Worm (Caenorhabditis elegans) whole organism, L2 larva: ENCODE data around the gene F31E8.5.

Source experiments
- C34F6.9 ChIP-seq: fragments of 150-350 bp; optimal IDR thresholded peaks from 2 replicates; lab custom pipeline; 2014; ENCODE audit warnings: missing biosample characterization, missing genetic modification characterization
- F13H6.1 ChIP-seq: sonication (generic microtip); optimal IDR thresholded peaks from 2 replicates; lab custom pipeline; 2016; ENCODE audit warnings: missing genetic modification characterization, missing compliant biosample characterization
- R02D3.7 ChIP-seq: fragments of 150-350 bp; optimal IDR thresholded peaks from 2 replicates; lab custom pipeline; 2014; ENCODE audit warnings: missing biosample characterization, missing genetic modification characterization
- ZK546.5 ChIP-seq: sonication (generic microtip); optimal IDR thresholded peaks from 2 replicates; lab custom pipeline; 2017; ENCODE audit warnings: missing biosample characterization, missing genetic modification characterization
- alr-1 ChIP-seq: fragments of 150-350 bp; optimal IDR thresholded peaks from 2 replicates; lab custom pipeline; 2014; ENCODE audit warnings: missing biosample characterization, missing genetic modification characterization
- aly-2 ChIP-seq: fragments of 150-350 bp; optimal IDR thresholded peaks from 2 replicates; lab custom pipeline; 2014; ENCODE audit warnings: missing biosample characterization, missing genetic modification characterization
- ama-1 ChIP-seq: fragments of 150-350 bp; optimal IDR thresholded peaks from 2 replicates; lab custom pipeline; 2018; ENCODE audit warnings: inconsistent platforms
- blmp-1 ChIP-seq: sonication (generic microtip); optimal IDR thresholded peaks from 2 replicates; lab custom pipeline; 2017; ENCODE audit warnings: missing genetic modification characterization, mild to moderate bottlenecking, missing compliant biosample characterization, antibody characterized with exemption, moderate library complexity; ENCODE audit not compliant: insufficient read depth
- ceh-16 ChIP-seq: fragments of 150-350 bp; optimal IDR thresholded peaks from 2 replicates; lab custom pipeline; 2014; ENCODE audit warnings: missing biosample characterization, missing genetic modification characterization
- ceh-82 ChIP-seq: fragments of 150-350 bp; optimal IDR thresholded peaks from 2 replicates; lab custom pipeline; 2014; ENCODE audit warnings: missing biosample characterization, missing genetic modification characterization
- crh-2 ChIP-seq: sonication (generic microtip); optimal IDR thresholded peaks from 2 replicates; lab custom pipeline; 2017; ENCODE audit warnings: missing biosample characterization, missing genetic modification characterization
- dmd-4 ChIP-seq: sonication (generic microtip); optimal IDR thresholded peaks from 2 replicates; lab custom pipeline; 2017; ENCODE audit warnings: missing biosample characterization, missing genetic modification characterization
- egl-27 ChIP-seq: sonication (generic microtip); optimal IDR thresholded peaks from 3 replicates; lab custom pipeline; 2017; ENCODE audit warnings: missing biosample characterization, missing genetic modification reagents, missing genetic modification characterization
- elt-1 ChIP-seq: fragments of 150-350 bp; optimal IDR thresholded peaks from 2 replicates; lab custom pipeline; 2014; ENCODE audit warnings: missing biosample characterization, missing genetic modification characterization
- fos-1 ChIP-seq: fragments of 150-350 bp; optimal IDR thresholded peaks from 2 replicates; lab custom pipeline; 2014; ENCODE audit warnings: missing biosample characterization, missing genetic modification characterization
- gmeb-1 ChIP-seq: fragments of 150-350 bp; optimal IDR thresholded peaks from 2 replicates; lab custom pipeline; 2014; ENCODE audit warnings: missing biosample characterization, missing genetic modification characterization
- lin-11 ChIP-seq: fragments of 150-350 bp; sonication (generic microtip); optimal IDR thresholded peaks from 2 replicates; lab custom pipeline; 2014; ENCODE audit warnings: missing biosample characterization, missing genetic modification characterization, inconsistent platforms, mixed read lengths
- lin-39 ChIP-seq: fragments of 150-350 bp; optimal IDR thresholded peaks from 2 replicates; lab custom pipeline; 2014; ENCODE audit warnings: missing biosample characterization, missing genetic modification reagents, missing genetic modification characterization
- lsy-2 ChIP-seq, 2 experiments: fragments of 150-350 bp in 1 of 2; sonication (generic microtip) in 1 of 2; optimal IDR thresholded peaks; 2 replicates each; lab custom pipeline; 2014 to 2017; ENCODE audit warnings: missing biosample characterization in 2 of 2, missing genetic modification characterization in 2 of 2
- mab-5 ChIP-seq: fragments of 150-350 bp; optimal IDR thresholded peaks from 2 replicates; lab custom pipeline; 2014; ENCODE audit warnings: missing biosample characterization, missing genetic modification characterization
- mdl-1 ChIP-seq, 2 experiments: fragments of 150-350 bp in 1 of 2; sonication (generic microtip) in 1 of 2; optimal IDR thresholded peaks; 2 replicates each; lab custom pipeline; 2017; ENCODE audit warnings: missing biosample characterization in 2 of 2, missing genetic modification characterization in 2 of 2
- nhr-10 ChIP-seq: sonication (generic microtip); optimal IDR thresholded peaks from 2 replicates; lab custom pipeline; 2017; ENCODE audit warnings: missing biosample characterization, missing genetic modification characterization
- nhr-12 ChIP-seq: fragments of 150-350 bp; optimal IDR thresholded peaks from 2 replicates; lab custom pipeline; 2014; ENCODE audit warnings: missing biosample characterization, missing genetic modification characterization
- nhr-129 ChIP-seq: fragments of 150-350 bp; optimal IDR thresholded peaks from 2 replicates; lab custom pipeline; 2014; ENCODE audit warnings: missing biosample characterization, missing genetic modification characterization
- nhr-237 ChIP-seq: fragments of 150-350 bp; optimal IDR thresholded peaks from 2 replicates; lab custom pipeline; 2014; ENCODE audit warnings: missing biosample characterization, missing genetic modification characterization
- nhr-25 ChIP-seq: fragments of 150-350 bp; sonication (generic microtip); optimal IDR thresholded peaks from 3 replicates; lab custom pipeline; 2014; ENCODE audit warnings: missing biosample characterization, missing genetic modification characterization
- peb-1 ChIP-seq: fragments of 150-350 bp; optimal IDR thresholded peaks from 2 replicates; lab custom pipeline; 2014; ENCODE audit warnings: missing biosample characterization, missing genetic modification characterization
- sem-4 ChIP-seq: fragments of 150-350 bp; optimal IDR thresholded peaks from 2 replicates; lab custom pipeline; 2014; ENCODE audit warnings: missing biosample characterization, missing genetic modification reagents, missing genetic modification characterization
- skn-1 ChIP-seq: sonication (generic microtip); optimal IDR thresholded peaks from 2 replicates; lab custom pipeline; 2017; ENCODE audit warnings: missing biosample characterization, missing genetic modification characterization
- sma-3 ChIP-seq: sonication (generic microtip); optimal IDR thresholded peaks from 2 replicates; lab custom pipeline; 2016; ENCODE audit warnings: missing genetic modification reagents, missing genetic modification characterization, missing compliant biosample characterization
- sma-9 ChIP-seq, 2 experiments: fragments of 150-350 bp in 1 of 2; sonication (generic microtip) in 1 of 2; optimal IDR thresholded peaks; 2 replicates each; lab custom pipeline; 2014 to 2016; ENCODE audit warnings: missing genetic modification characterization in 2 of 2, mild to moderate bottlenecking in 1 of 2, missing biosample characterization in 1 of 2, missing compliant biosample characterization in 1 of 2, missing genetic modification reagents in 1 of 2, moderate library complexity in 1 of 2
- snpc-4 ChIP-seq: fragments of 150-350 bp; optimal IDR thresholded peaks from 2 replicates; lab custom pipeline; 2014; ENCODE audit warnings: missing biosample characterization, missing genetic modification characterization
- unc-39 ChIP-seq: fragments of 150-350 bp; optimal IDR thresholded peaks from 2 replicates; lab custom pipeline; 2014; ENCODE audit warnings: missing biosample characterization, missing genetic modification characterization
- unc-55 ChIP-seq: fragments of 150-350 bp; sonication (generic microtip); optimal IDR thresholded peaks from 3 replicates; lab custom pipeline; 2014; ENCODE audit warnings: missing biosample characterization, missing genetic modification reagents, missing genetic modification characterization
- zag-1 ChIP-seq: fragments of 150-350 bp; optimal IDR thresholded peaks from 2 replicates; lab custom pipeline; 2014; ENCODE audit warnings: missing biosample characterization, missing genetic modification characterization
- ztf-1 ChIP-seq: fragments of 200-800 bp; sonication (Bioruptor generic); conservative IDR thresholded peaks from 2 replicates; pipeline ENCODE4 v1.3.6; 2022; ENCODE audit warnings: missing genetic modification characterization, missing compliant biosample characterization
- ztf-4 ChIP-seq: fragments of 150-350 bp; optimal IDR thresholded peaks from 2 replicates; lab custom pipeline; 2014; ENCODE audit warnings: missing biosample characterization, missing genetic modification characterization

The F31E8.5 gene

ce11 chrII:6791891-6792290 lies 15.2 kb downstream of the F31E8.5 start, which contains the start of gene T13C2.2:
Gene T13C2.2 (plus strand): TSS chrII:6792191.
- TF ChIP-seq nhr-25 (tag; lab: Kevin White, UChicago) = no peak
- TF ChIP-seq peb-1 (tag; lab: Kevin White, UChicago) = no peak
- no peak for TF ChIP-seq C34F6.9 (tag; lab: Kevin White, UChicago)
- no peak for TF ChIP-seq F13H6.1
- TF ChIP-seq crh-2 (tag; lab: Kevin White, UChicago) = no peak
- TF ChIP-seq blmp-1 (tag; lab: Kevin White, UChicago) = no peak
- no peak for TF ChIP-seq lin-11 (tag; lab: Kevin White, UChicago)
- no peak for TF ChIP-seq sem-4
- no peak for TF ChIP-seq aly-2
- no peak for TF ChIP-seq ZK546.5
- no peak for TF ChIP-seq elt-1
- TF ChIP-seq, all 48 proteins: peak for 0

- TF ChIP-seq crh-2 (tag; lab: Kevin White, UChicago) = no peak
Observed at ce11 chrII:6788672-6789298, 18.3 kb downstream of the F31E8.5 start, which contains the start of gene T13C2.3. Gene T13C2.3 (plus strand): TSS chrII:6789248.

- TF ChIP-seq mdl-1 (tag; optimal IDR thresholded peaks at IDR 0.05; lab: Kevin White, UChicago) (no peak), unc-39 (tag; lab: Kevin White, UChicago) (no peak), ZK546.5 (no peak), nhr-12 (tag; lab: Kevin White, UChicago) (no peak), zag-1 (no peak)
Observed at ce11 chrII:6783377-6783829, 23.7 kb downstream of the F31E8.5 start, which contains the start of gene gldi-2. Gene gldi-2 (plus strand): TSS chrII:6783427.

- TF ChIP-seq lin-11 (tag; lab: Kevin White, UChicago) (peak; percentile 64), C34F6.9 (tag; lab: Kevin White, UChicago) (peak; percentile 96), mab-5 (tag; lab: Kevin White, UChicago) (peak; percentile 5), sma-9 (GFP tag; optimal IDR thresholded peaks at IDR 0.05; lab: Kevin White, UChicago) (peak; percentile 61), sma-9 (tag; optimal IDR thresholded peaks at IDR 0.05; lab: Kevin White, UChicago) (no peak), elt-1 (no peak), skn-1 (tag; lab: Kevin White, UChicago) (no peak), sma-3 (GFP tag; lab: Kevin White, UChicago) (peak; percentile 22), lsy-2 (tag; optimal IDR thresholded peaks at IDR 0.05; lab: Kevin White, UChicago) (peak; percentile 38 to 65), nhr-25 (tag; lab: Kevin White, UChicago) (peak; percentile 59), unc-55 (peak; percentile 79), F13H6.1 (peak; percentile 39), sem-4 (no peak), nhr-129 (tag; lab: Kevin White, UChicago) (peak; percentile 71), blmp-1 (tag; lab: Kevin White, UChicago) (peak; percentile 3), fos-1 (tag; lab: Kevin White, UChicago) (peak; percentile 8), crh-2 (tag; lab: Kevin White, UChicago) (no peak), ztf-4 (tag; lab: Kevin White, UChicago) (peak; percentile 48)
Observed at ce11 chrII:6782738-6783163, 24.3 kb downstream of the F31E8.5 start.

ce11 chrII:6781983-6782382 lies 25.1 kb downstream of the F31E8.5 start:
- TF ChIP-seq R02D3.7 (tag; lab: Kevin White, UChicago) = no peak
- TF ChIP-seq lin-39 = no peak
- no peak for TF ChIP-seq nhr-237
- TF ChIP-seq sem-4 = no peak
- TF ChIP-seq gmeb-1 = no peak
- TF ChIP-seq snpc-4 (tag; lab: Kevin White, UChicago) = no peak
- no peak for TF ChIP-seq aly-2
- TF ChIP-seq ama-1 (lab: Kevin White, UChicago) = no peak
- no peak for TF ChIP-seq blmp-1 (tag; lab: Kevin White, UChicago)
- TF ChIP-seq dmd-4 (tag; lab: Kevin White, UChicago) = no peak
- TF ChIP-seq crh-2 (tag; lab: Kevin White, UChicago) = no peak
- no peak for TF ChIP-seq ceh-82 (tag; lab: Kevin White, UChicago)
- no peak for TF ChIP-seq sma-9 (GFP tag; optimal IDR thresholded peaks at IDR 0.05; lab: Kevin White, UChicago)
- TF ChIP-seq sma-9 (tag; optimal IDR thresholded peaks at IDR 0.05; lab: Kevin White, UChicago) = no peak
- no peak for TF ChIP-seq alr-1
- no peak for TF ChIP-seq nhr-10 (tag; lab: Kevin White, UChicago)
- no peak for TF ChIP-seq egl-27
- TF ChIP-seq ztf-1 (GFP tag; lab: Robert Waterston, UW) = no peak
- TF ChIP-seq ceh-16 (tag; lab: Kevin White, UChicago) = no peak
- TF ChIP-seq nhr-129 (tag; lab: Kevin White, UChicago) = no peak
- no peak for TF ChIP-seq C34F6.9 (tag; lab: Kevin White, UChicago)
